Worm (Caenorhabditis elegans) whole organism, L3 larva: ENCODE measurements around the gene Y24D9B.1.

Experiments used
- aly-2 ChIP-seq: fragments of 150-350 bp; optimal IDR thresholded peaks from 2 replicates; lab custom pipeline; 2014; ENCODE audit warnings: missing biosample characterization, missing genetic modification characterization
- elt-2 ChIP-seq: sonication (generic microtip); optimal IDR thresholded peaks from 2 replicates; lab custom pipeline; 2016; ENCODE audit warnings: missing genetic modification reagents, mild to moderate bottlenecking, missing genetic modification characterization, missing compliant biosample characterization
- elt-3 ChIP-seq, 3 experiments: fragments of 150-350 bp in 1 of 3; sonication (generic microtip) in 2 of 3; optimal IDR thresholded peaks; 2 replicates in 2 of 3; 4 replicates in 1 of 3; lab custom pipeline; 2014 to 2017; ENCODE audit warnings: missing biosample characterization in 3 of 3, missing genetic modification characterization in 3 of 3
- nhr-25 ChIP-seq: sonication (generic microtip); optimal IDR thresholded peaks from 2 replicates; lab custom pipeline; 2017; ENCODE audit warnings: missing biosample characterization, missing genetic modification characterization
- nhr-28 ChIP-seq: fragments of 150-350 bp; optimal IDR thresholded peaks from 2 replicates; lab custom pipeline; 2014; ENCODE audit warnings: missing biosample characterization, missing genetic modification characterization
- unc-62 ChIP-seq: fragments of 150-350 bp; sonication (generic microtip); optimal IDR thresholded peaks from 4 replicates; lab custom pipeline; 2014; ENCODE audit warnings: missing biosample characterization, missing genetic modification reagents, missing genetic modification characterization

ce11 chrIV:4269308-4269707 is 47.9 kb upstream of the Y24D9B.1 start, which contains the start of gene F36A4.3:
- TF ChIP-seq nhr-25 (tag; lab: Kevin White, UChicago) (no peak), unc-62 (GFP tag; lab: Kevin White, UChicago) (no peak), nhr-28 (tag; lab: Kevin White, UChicago) (no peak), aly-2 (tag; lab: Kevin White, UChicago) (no peak), elt-2 (tag; lab: Kevin White, UChicago) (no peak), elt-3 (tag; optimal IDR thresholded peaks at IDR 0.05; lab: Kevin White, UChicago) (no peak)
